Fruit fly (Drosophila melanogaster) whole organism, pupa: Measurements from ENCODE around the gene Mco4.

Source experiments
- CG10348 ChIP-seq: fragments of 200-800 bp; sonication (Bioruptor generic); IDR thresholded peaks from 2 replicates; pipeline ENCODE4 v1.3.6; 2022; ENCODE audit warnings: missing biosample characterization, missing genetic modification characterization
- rn ChIP-seq: fragments of 200-800 bp; sonication (Bioruptor generic); IDR thresholded peaks from 2 replicates; pipeline ENCODE4 v1.3.6; 2022; ENCODE audit warnings: missing biosample characterization, missing genetic modification characterization

DNA sequence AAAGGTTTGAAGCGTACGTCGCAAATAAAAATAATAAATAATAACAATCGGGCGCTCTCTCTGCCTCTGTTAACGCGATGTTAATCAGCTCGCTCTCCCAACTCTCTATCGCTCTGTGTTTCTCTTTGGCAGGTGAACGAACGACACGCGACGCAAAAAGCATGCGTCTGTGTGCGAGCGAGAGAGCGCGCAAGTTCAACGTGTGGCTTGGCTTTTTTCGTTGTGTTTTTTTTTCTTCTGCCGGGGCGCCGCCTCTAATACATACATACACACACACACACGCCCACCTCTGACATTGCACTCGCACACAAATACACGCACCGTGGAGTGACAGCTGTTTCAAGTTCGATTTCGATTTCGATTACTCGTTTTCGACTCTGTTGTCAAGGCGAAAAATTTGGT lies 22.7 kb upstream of the Mco4 start:
- 0 out of 2 replicates have a peak, but pooled peaks have one; percentile 8 for TF ChIP-seq rn (GFP tag; lab: Robert Waterston, UW)
- TF ChIP-seq CG10348 (GFP tag; lab: Robert Waterston, UW), result no peak
